Fruit fly (Drosophila melanogaster): ENCODE measurements around the gene CG42613.

CG42613 gene

dm6 chr3R:19014742-19015422, 85.9 kb downstream of the CG42613 start (continued):
- TF ChIP-seq Mes4 (GFP tag; optimal IDR thresholded peaks at IDR 0.05) (no peak), Lpt (GFP tag; optimal IDR thresholded peaks at IDR 0.05) (no peak), bcd (GFP tag; optimal IDR thresholded peaks at IDR 0.05) (no peak), CG11247 (GFP tag; IDR thresholded peaks at IDR 0.05) (no peak), CG15269 (tag; optimal IDR thresholded peaks at IDR 0.05) (peak; percentile 22), CG7357 (GFP tag; IDR thresholded peaks at IDR 0.05) (no peak), CG3726 (GFP tag; IDR thresholded peaks at IDR 0.05) (no peak), sr (GFP tag; IDR thresholded peaks at IDR 0.05) (no peak), D19A (tag; optimal IDR thresholded peaks at IDR 0.05) (peak; percentile 52), CG15601 (tag; optimal IDR thresholded peaks at IDR 0.05) (peak; percentile 65), CG4617 (GFP tag; optimal IDR thresholded peaks at IDR 0.05; ENCODE audit: borderline replicate concordance) (no peak), aop (GFP tag; IDR thresholded peaks at IDR 0.05) (no peak), bbx (GFP tag; IDR thresholded peaks at IDR 0.05; ENCODE audit: partially characterized antibody) (no peak), yki (optimal IDR thresholded peaks at IDR 0.05) (no peak), CG32767 (GFP tag; IDR thresholded peaks at IDR 0.05) (peak; percentile 48; the same call in 1 of the 2 replicates), row (GFP tag; IDR thresholded peaks at IDR 0.05) (peak; percentile 58), Deaf1 (tag; optimal IDR thresholded peaks at IDR 0.05) (no peak), CG8765 (GFP tag; IDR thresholded peaks at IDR 0.05) (no peak), Side (GFP tag; optimal IDR thresholded peaks at IDR 0.05) (no peak), run (tag; optimal IDR thresholded peaks at IDR 0.05) (no peak), Blimp-1 (GFP tag; optimal IDR thresholded peaks at IDR 0.05) (peak; percentile 72), Stat92E (GFP tag; optimal IDR thresholded peaks at IDR 0.05) (no peak), crol (GFP tag; IDR thresholded peaks at IDR 0.05) (peak; percentile 51), pan (optimal IDR thresholded peaks at IDR 0.05) (no peak), pan (GFP tag; optimal IDR thresholded peaks at IDR 0.05 in 1 of 2, IDR thresholded peaks at IDR 0.05 in 1 of 2) (peak in 1 of 2 experiments; percentile 71), Mrtf (GFP tag; IDR thresholded peaks at IDR 0.05) (no peak), Nf-YA (GFP tag; IDR thresholded peaks at IDR 0.05) (no peak), CG11723 (GFP tag; optimal IDR thresholded peaks at IDR 0.05) (no peak), pum (GFP tag; optimal IDR thresholded peaks at IDR 0.05) (no peak), lov (optimal IDR thresholded peaks at IDR 0.05) (no peak), lov (GFP tag; IDR thresholded peaks at IDR 0.05) (no peak), bsh (GFP tag; optimal IDR thresholded peaks at IDR 0.05) (peak in 1 of 2 experiments; percentile 80), CG16863 (GFP tag; optimal IDR thresholded peaks at IDR 0.05) (no peak), zfh1 (GFP tag; IDR thresholded peaks at IDR 0.05) (peak; percentile 70), ERR (GFP tag; optimal IDR thresholded peaks at IDR 0.05) (no peak), CG12155 (GFP tag; optimal IDR thresholded peaks at IDR 0.05) (no peak), CG12071 (GFP tag; optimal IDR thresholded peaks at IDR 0.05) (no peak), CG10274 (GFP tag; optimal IDR thresholded peaks at IDR 0.05) (no peak), Ssrp (tag; optimal IDR thresholded peaks at IDR 0.05) (peak; percentile 68), Sry-δ (GFP tag; optimal IDR thresholded peaks at IDR 0.05) (no peak), odd (GFP tag; optimal IDR thresholded peaks at IDR 0.05) (no peak), ato (GFP tag; IDR thresholded peaks at IDR 0.05; ENCODE audit: partially characterized antibody) (no peak), trh (GFP tag; optimal IDR thresholded peaks at IDR 0.05) (no peak), gsb (GFP tag; IDR thresholded peaks at IDR 0.05) (no peak), sens (GFP tag) (peak; percentile 78), Mad (GFP tag; optimal IDR thresholded peaks at IDR 0.05) (no peak), CG4730 (GFP tag; IDR thresholded peaks at IDR 0.05) (0 out of 2 replicates have a peak, but pooled peaks have one; percentile 29), Scr (GFP tag; IDR thresholded peaks at IDR 0.05; ENCODE audit: partially characterized antibody) (no peak), CG34224 (GFP tag; IDR thresholded peaks at IDR 0.05; ENCODE audit: partially characterized antibody) (no peak), CG5953 (GFP tag; IDR thresholded peaks at IDR 0.05) (no peak; the same call in 1 of the 2 replicates), Adf1 (GFP tag; IDR thresholded peaks at IDR 0.05) (no peak)
